Worm (Caenorhabditis elegans) whole organism, L3 larva: Measurements from ENCODE around the gene zyg-9.
A peak's percentile ranks its signal among the peaks of the same experiment; 100 is the strongest.

ENCODE experiments used
- R02D3.7 ChIP-seq: fragments of 150-350 bp; optimal IDR thresholded peaks from 2 replicates; lab custom pipeline; 2014; ENCODE audit warnings: missing biosample characterization, missing genetic modification characterization
- aly-2 ChIP-seq: fragments of 150-350 bp; optimal IDR thresholded peaks from 2 replicates; lab custom pipeline; 2014; ENCODE audit warnings: missing biosample characterization, missing genetic modification characterization
- fkh-2 ChIP-seq: fragments of 150-350 bp; optimal IDR thresholded peaks from 2 replicates; lab custom pipeline; 2014; ENCODE audit warnings: missing biosample characterization, missing genetic modification reagents, missing genetic modification characterization
- fos-1 ChIP-seq: fragments of 150-350 bp; optimal IDR thresholded peaks from 2 replicates; lab custom pipeline; 2014; ENCODE audit warnings: missing biosample characterization, missing genetic modification characterization
- hmg-11 ChIP-seq: sonication (generic microtip); optimal IDR thresholded peaks from 2 replicates; lab custom pipeline; 2016; ENCODE audit warnings: missing genetic modification characterization, missing compliant biosample characterization
- jun-1 ChIP-seq: fragments of 150-350 bp; optimal IDR thresholded peaks from 2 replicates; lab custom pipeline; 2014; ENCODE audit warnings: missing biosample characterization, missing genetic modification reagents, missing genetic modification characterization
- nhr-43 ChIP-seq: sonication (generic microtip); optimal IDR thresholded peaks from 2 replicates; lab custom pipeline; 2016; ENCODE audit warnings: mild to moderate bottlenecking, missing genetic modification characterization, missing compliant biosample characterization; ENCODE audit not compliant: poor library complexity, severe bottlenecking
- pha-4 ChIP-seq: fragments of 150-350 bp; optimal IDR thresholded peaks from 2 replicates; lab custom pipeline; 2014; ENCODE audit warnings: missing biosample characterization, missing genetic modification reagents, missing genetic modification characterization
- pqm-1 ChIP-seq: fragments of 150-350 bp; optimal IDR thresholded peaks from 2 replicates; lab custom pipeline; 2017; ENCODE audit warnings: missing biosample characterization, missing genetic modification characterization, inconsistent platforms

DNA sequence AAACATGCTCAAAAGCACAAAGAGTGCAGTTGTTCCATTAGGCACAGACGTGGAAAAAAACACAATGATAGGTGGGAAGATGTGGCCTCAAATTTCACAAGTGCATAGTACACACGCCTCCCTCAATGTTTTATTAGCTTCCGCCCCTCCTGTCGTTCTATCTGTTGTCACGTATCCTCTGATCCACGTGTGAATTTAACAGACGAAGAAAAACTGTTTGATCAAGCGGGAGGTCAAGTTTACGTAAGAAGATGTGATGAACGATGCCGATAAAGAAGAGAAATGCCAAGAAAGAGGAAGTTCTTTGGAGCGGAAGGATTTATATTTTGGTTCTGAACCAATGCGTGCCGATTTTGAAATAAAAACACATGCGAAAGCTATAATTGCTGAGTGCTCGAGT lies 6.9 kb upstream of the zyg-9 start:
- TF ChIP-seq fkh-2 (tag; lab: Kevin White, UChicago) (no peak), fos-1 (no peak), jun-1 (tag; lab: Kevin White, UChicago) (no peak), aly-2 (tag; lab: Kevin White, UChicago) (no peak), pqm-1 (no peak), pha-4 (tag; lab: Kevin White, UChicago) (peak; percentile 10), nhr-43 (tag; lab: Kevin White, UChicago) (no peak), R02D3.7 (tag; lab: Kevin White, UChicago) (no peak), hmg-11 (tag; lab: Kevin White, UChicago) (no peak)
